Fruit fly (Drosophila melanogaster): ENCODE measurements around the gene LManVI.

dm6 chr2L:8784731-8785130 is 3.7 kb upstream of the LManVI start:
- TF ChIP-seq CG10631 (GFP tag; optimal IDR thresholded peaks at IDR 0.05) = no peak
- no peak for TF ChIP-seq Hr39 (GFP tag; optimal IDR thresholded peaks at IDR 0.05)
- TF ChIP-seq CG6163 (GFP tag; IDR thresholded peaks at IDR 0.05) = no peak
- TF ChIP-seq Sox102F (GFP tag; optimal IDR thresholded peaks at IDR 0.05) = no peak
- TF ChIP-seq Hr38 (GFP tag; optimal IDR thresholded peaks at IDR 0.05) = no peak
